Worm (Caenorhabditis elegans): Measurements from ENCODE around the gene str-56.
A peak's percentile ranks its signal among the peaks of the same experiment; 100 is the strongest.

str-56 gene

ce11 chrV:15872273-15872672 is at the start of gene str-56:
TSS of gene str-56 (plus strand) at chrV:15872573.
- no peak for TF ChIP-seq lim-7 (GFP tag; IDR thresholded peaks at IDR 0.05)
- no peak for TF ChIP-seq nhr-6 (tag; optimal IDR thresholded peaks at IDR 0.05)
- TF ChIP-seq aly-2 (tag; optimal IDR thresholded peaks at IDR 0.05) = no peak
- TF ChIP-seq dmd-8 (GFP tag; IDR thresholded peaks at IDR 0.05) = no peak
- no peak for TF ChIP-seq daf-12 (tag; optimal IDR thresholded peaks at IDR 0.05)

DNA sequence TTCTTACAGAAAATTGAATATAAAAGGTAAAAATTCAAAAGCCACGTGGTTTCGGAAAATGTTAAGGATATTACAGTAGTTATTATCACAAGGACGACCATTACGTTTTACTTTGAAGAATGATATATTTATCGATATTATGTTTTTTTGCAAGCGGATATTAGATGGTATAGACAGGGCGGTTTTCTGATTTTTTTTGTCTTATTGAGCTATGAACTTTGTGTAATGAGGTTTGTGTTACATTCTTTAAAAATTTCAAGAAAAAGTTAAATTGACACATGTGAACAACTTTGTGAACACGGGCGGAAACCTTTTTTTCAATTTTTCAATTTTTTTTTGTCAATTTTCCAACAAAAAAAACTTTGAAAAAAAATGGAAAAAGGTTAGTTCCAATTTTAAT is 47.5 kb upstream of the str-56 start, which contains the start of gene srbc-50:
TSS of gene srbc-50 (minus strand) at position 101 of the 400 bp plus-strand sequence.
- TF ChIP-seq Y75B8A.6 (GFP tag; IDR thresholded peaks at IDR 0.05) = no peak
- no peak for TF ChIP-seq lin-29 (GFP tag; IDR thresholded peaks at IDR 0.05)
- TF ChIP-seq dpl-1 (GFP tag; optimal IDR thresholded peaks at IDR 0.05) = no peak
- no peak for TF ChIP-seq nhr-237 (tag; optimal IDR thresholded peaks at IDR 0.05)
- no peak for TF ChIP-seq jun-1 (tag; optimal IDR thresholded peaks at IDR 0.05)
- no peak for TF ChIP-seq lin-13 (GFP tag; optimal IDR thresholded peaks at IDR 0.05)
- no peak for TF ChIP-seq madf-5 (GFP tag; IDR thresholded peaks at IDR 0.05)
- no peak for TF ChIP-seq unc-62 (GFP tag; optimal IDR thresholded peaks at IDR 0.05 in 1 of 2)
- no peak for TF ChIP-seq unc-62 (tag; optimal IDR thresholded peaks at IDR 0.05)
- no peak for TF ChIP-seq sdz-12 (GFP tag; optimal IDR thresholded peaks at IDR 0.05)
- no peak for TF ChIP-seq ztf-11 (tag; optimal IDR thresholded peaks at IDR 0.05)
- no peak for TF ChIP-seq nhr-111 (GFP tag; optimal IDR thresholded peaks at IDR 0.05)
- TF ChIP-seq hmg-1.1 (GFP tag; IDR thresholded peaks at IDR 0.05) = no peak
- TF ChIP-seq ceh-62 (tag; optimal IDR thresholded peaks at IDR 0.05) = no peak
- no peak for TF ChIP-seq Y105C5A.15 (GFP tag; IDR thresholded peaks at IDR 0.05)
- TF ChIP-seq ztf-7 (tag; optimal IDR thresholded peaks at IDR 0.05) = no peak
- no peak for TF ChIP-seq egl-27 (tag; optimal IDR thresholded peaks at IDR 0.05)
- TF ChIP-seq F49E8.2 (tag; optimal IDR thresholded peaks at IDR 0.05; ENCODE audit: borderline replicate concordance) = no peak
- TF ChIP-seq vab-7 (GFP tag; IDR thresholded peaks at IDR 0.05) = no peak
- no peak for TF ChIP-seq F26F4.8 (GFP tag; conservative IDR thresholded peaks at IDR 0.05)
- no peak for TF ChIP-seq hlh-11 (tag; optimal IDR thresholded peaks at IDR 0.05)

ce11 chrV:15826110-15826509 is 46.3 kb upstream of the str-56 start, which contains the start of gene srbc-51:
TSS of gene srbc-51 (plus strand) at chrV:15826410.
- TF ChIP-seq aha-1 (tag) (peak; percentile 59), nhr-41 (GFP tag; IDR thresholded peaks at IDR 0.05) (no peak)

DNA sequence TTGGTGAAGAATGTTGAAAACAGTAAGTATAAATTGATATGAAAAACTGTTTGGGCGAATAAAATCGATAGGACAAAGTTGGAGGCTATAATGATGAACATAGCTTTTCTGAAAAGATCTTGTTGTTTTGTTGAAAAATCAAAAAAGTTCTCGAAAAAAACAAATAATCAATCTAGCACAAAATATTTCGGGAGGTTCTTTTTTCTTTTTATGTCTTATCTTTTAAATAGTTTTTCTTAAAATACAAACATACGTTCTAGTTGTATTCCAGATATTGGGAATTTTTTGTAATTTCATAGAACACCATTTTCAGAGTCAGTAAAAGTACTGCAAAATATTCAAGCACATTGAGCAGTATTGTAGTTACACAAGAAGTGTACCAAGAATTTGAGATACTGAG is 42.5 kb upstream of the str-56 start, which contains the start of gene srbc-55:
TSS of gene srbc-55 (minus strand) at position 101 of the 400 bp plus-strand sequence.
- TF ChIP-seq saeg-2 (GFP tag; IDR thresholded peaks at IDR 0.05) (no peak), nhr-76 (tag; optimal IDR thresholded peaks at IDR 0.05) (no peak), ces-1 (GFP tag; optimal IDR thresholded peaks at IDR 0.05) (no peak), lin-39 (tag; optimal IDR thresholded peaks at IDR 0.05) (no peak), nhr-237 (tag; optimal IDR thresholded peaks at IDR 0.05) (no peak), egl-43 (GFP tag; IDR thresholded peaks at IDR 0.05) (no peak), ceh-44 (GFP tag; IDR thresholded peaks at IDR 0.05) (no peak), hmg-1.1 (GFP tag; IDR thresholded peaks at IDR 0.05) (no peak), Y105C5A.15 (GFP tag; IDR thresholded peaks at IDR 0.05) (no peak), nhr-28 (tag; optimal IDR thresholded peaks at IDR 0.05) (no peak), Y5F2A.4 (GFP tag; optimal IDR thresholded peaks at IDR 0.05) (no peak), ZK337.2 (GFP tag; IDR thresholded peaks at IDR 0.05) (no peak)

DNA sequence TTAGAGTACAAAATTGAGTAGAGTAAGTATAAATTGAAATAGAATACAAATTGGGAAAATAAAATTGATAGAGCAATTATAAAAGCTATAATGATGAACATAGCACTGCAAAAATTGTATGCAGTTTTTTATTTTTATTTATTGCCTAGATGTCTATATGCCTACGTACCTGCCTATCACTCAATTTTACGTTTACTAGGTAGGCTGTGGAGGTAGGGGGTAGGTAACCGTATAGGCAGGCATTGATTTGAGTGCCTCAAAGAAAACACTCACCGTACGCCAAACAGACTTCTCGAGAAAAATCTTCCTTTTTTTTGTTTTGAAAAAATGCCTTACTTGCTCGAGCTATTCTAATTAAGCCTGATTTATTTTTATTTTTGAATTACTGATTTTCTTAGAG is 40.8 kb upstream of the str-56 start, which contains the start of gene srbc-56:
TSS of gene srbc-56 (minus strand) at position 101 of the 400 bp plus-strand sequence.
- TF ChIP-seq lin-38 (GFP tag; IDR thresholded peaks at IDR 0.05) (no peak), tag-97 (GFP tag; IDR thresholded peaks at IDR 0.05) (no peak), mes-2 (tag; optimal IDR thresholded peaks at IDR 0.05; ENCODE audit: poor library complexity, severe bottlenecking) (no peak), mdl-1 (tag; optimal IDR thresholded peaks at IDR 0.05) (no peak)

All from whole organism, L4 larva.